Worm (Caenorhabditis elegans) whole organism, late embryonic: ENCODE measurements around the gene Y57G11A.5.

Source experiments
- C08G9.2 ChIP-seq: sonication (generic microtip); optimal IDR thresholded peaks from 2 replicates; lab custom pipeline; 2016; ENCODE audit warnings: mild to moderate bottlenecking, missing genetic modification characterization, moderate library complexity, missing compliant biosample characterization
- K09A11.1 ChIP-seq: sonication (generic microtip); optimal IDR thresholded peaks from 2 replicates; lab custom pipeline; 2017; ENCODE audit warnings: antibody characterized with exemption, mild to moderate bottlenecking, missing genetic modification characterization, missing compliant biosample characterization; ENCODE audit not compliant: insufficient read depth
- Y22D7AL.16 ChIP-seq: sonication (generic microtip); optimal IDR thresholded peaks from 2 replicates; lab custom pipeline; 2016; ENCODE audit warnings: missing genetic modification characterization, missing compliant biosample characterization
- ahr-1 ChIP-seq: sonication (generic microtip); optimal IDR thresholded peaks from 2 replicates; lab custom pipeline; 2016; ENCODE audit warnings: missing genetic modification characterization, missing compliant biosample characterization
- ama-1 ChIP-seq: fragments of 150-350 bp; optimal IDR thresholded peaks from 2 replicates; lab custom pipeline; 2014
- ceh-14 ChIP-seq: sonication (generic microtip); optimal IDR thresholded peaks from 2 replicates; lab custom pipeline; 2016; ENCODE audit warnings: missing genotype, missing genetic modification characterization, missing compliant biosample characterization
- ceh-18 ChIP-seq: sonication (generic microtip); optimal IDR thresholded peaks from 2 replicates; lab custom pipeline; 2016; ENCODE audit warnings: missing genetic modification characterization, missing compliant biosample characterization
- ceh-19 ChIP-seq: fragments of 200-800 bp; sonication (Bioruptor generic); optimal IDR thresholded peaks from 2 replicates; lab custom pipeline; 2018; ENCODE audit warnings: mild to moderate bottlenecking, missing genetic modification characterization, missing compliant biosample characterization
- ceh-30 ChIP-seq: fragments of 150-350 bp; optimal IDR thresholded peaks from 2 replicates; lab custom pipeline; 2014; ENCODE audit warnings: missing biosample characterization, missing genetic modification characterization
- ceh-31 ChIP-seq: sonication (generic microtip); optimal IDR thresholded peaks from 2 replicates; lab custom pipeline; 2016; ENCODE audit warnings: missing genetic modification characterization, missing compliant biosample characterization
- ceh-34 ChIP-seq: sonication (generic microtip); optimal IDR thresholded peaks from 2 replicates; lab custom pipeline; 2016; ENCODE audit warnings: mild to moderate bottlenecking, missing genetic modification characterization, missing compliant biosample characterization
- ceh-48 ChIP-seq: sonication (generic microtip); optimal IDR thresholded peaks from 2 replicates; lab custom pipeline; 2016; ENCODE audit warnings: missing genetic modification characterization, inconsistent platforms, missing compliant biosample characterization
- dve-1 ChIP-seq: sonication (generic microtip); optimal IDR thresholded peaks from 2 replicates; lab custom pipeline; 2017; ENCODE audit warnings: antibody characterized with exemption, mild to moderate bottlenecking, missing genetic modification characterization, missing compliant biosample characterization
- elt-2 ChIP-seq: sonication (generic microtip); optimal IDR thresholded peaks from 2 replicates; lab custom pipeline; 2016; ENCODE audit warnings: missing genetic modification reagents, missing genetic modification characterization, missing compliant biosample characterization
- elt-4 ChIP-seq: sonication (generic microtip); optimal IDR thresholded peaks from 2 replicates; lab custom pipeline; 2016; ENCODE audit warnings: missing genetic modification characterization, missing compliant biosample characterization
- ets-4 ChIP-seq: sonication (generic microtip); optimal IDR thresholded peaks from 2 replicates; lab custom pipeline; 2016; ENCODE audit warnings: missing genetic modification characterization, missing compliant biosample characterization
- fkh-10 ChIP-seq: fragments of 150-350 bp; optimal IDR thresholded peaks from 2 replicates; lab custom pipeline; 2014; ENCODE audit warnings: missing biosample characterization, missing genetic modification reagents, missing genetic modification characterization
- hlh-15 ChIP-seq: sonication (generic microtip); optimal IDR thresholded peaks from 2 replicates; lab custom pipeline; 2016; ENCODE audit warnings: missing genetic modification characterization, missing compliant biosample characterization
- hlh-30 ChIP-seq: sonication (generic microtip); optimal IDR thresholded peaks from 2 replicates; lab custom pipeline; 2017; ENCODE audit warnings: antibody characterized with exemption, missing genetic modification characterization, missing compliant biosample characterization; ENCODE audit not compliant: insufficient read depth
- hlh-6 ChIP-seq: sonication (generic microtip); optimal IDR thresholded peaks from 2 replicates; lab custom pipeline; 2016; ENCODE audit warnings: missing genotype, missing genetic modification characterization, missing compliant biosample characterization
- lim-6 ChIP-seq: sonication (generic microtip); optimal IDR thresholded peaks from 2 replicates; lab custom pipeline; 2016; ENCODE audit warnings: missing genetic modification characterization, missing compliant biosample characterization
- lin-11 ChIP-seq: fragments of 200-800 bp; sonication (Bioruptor generic); optimal IDR thresholded peaks from 2 replicates; lab custom pipeline; 2018; ENCODE audit warnings: mild to moderate bottlenecking, missing genetic modification characterization, missing compliant biosample characterization
- madf-2 ChIP-seq: sonication (generic microtip); optimal IDR thresholded peaks from 2 replicates; lab custom pipeline; 2017; ENCODE audit warnings: missing genetic modification characterization, missing compliant biosample characterization
- nfya-1 ChIP-seq: sonication (generic microtip); optimal IDR thresholded peaks from 2 replicates; lab custom pipeline; 2017; ENCODE audit warnings: missing genetic modification characterization, mild to moderate bottlenecking, missing compliant biosample characterization, antibody characterized with exemption, moderate library complexity
- nhr-11 ChIP-seq: fragments of 150-350 bp; optimal IDR thresholded peaks from 2 replicates; lab custom pipeline; 2014; ENCODE audit warnings: missing biosample characterization, missing genetic modification characterization
- nhr-232 ChIP-seq: sonication (generic microtip); optimal IDR thresholded peaks from 2 replicates; lab custom pipeline; 2016; ENCODE audit warnings: missing genetic modification characterization, missing compliant biosample characterization
- odd-2 ChIP-seq: sonication (generic microtip); optimal IDR thresholded peaks from 2 replicates; lab custom pipeline; 2017; ENCODE audit warnings: antibody characterized with exemption, mild to moderate bottlenecking, missing genetic modification characterization, missing compliant biosample characterization
- pax-1 ChIP-seq: fragments of 150-350 bp; optimal IDR thresholded peaks from 2 replicates; lab custom pipeline; 2014; ENCODE audit warnings: missing biosample characterization, missing genetic modification characterization
- pha-4 ChIP-seq: fragments of 150-350 bp; optimal IDR thresholded peaks from 2 replicates; lab custom pipeline; 2018; ENCODE audit warnings: missing biosample characterization, missing genetic modification reagents, missing genetic modification characterization
- pqm-1 ChIP-seq: sonication (generic microtip); optimal IDR thresholded peaks from 2 replicates; lab custom pipeline; 2016; ENCODE audit warnings: missing genetic modification characterization, missing compliant biosample characterization
- pros-1 ChIP-seq: fragments of 150-350 bp; optimal IDR thresholded peaks from 2 replicates; lab custom pipeline; 2014; ENCODE audit warnings: missing biosample characterization, missing genetic modification reagents, missing genetic modification characterization
- ref-2 ChIP-seq: sonication (generic microtip); optimal IDR thresholded peaks from 2 replicates; lab custom pipeline; 2016; ENCODE audit warnings: missing genetic modification characterization, missing compliant biosample characterization
- rnt-1 ChIP-seq: sonication (generic microtip); optimal IDR thresholded peaks from 2 replicates; lab custom pipeline; 2016; ENCODE audit warnings: missing genetic modification characterization, missing compliant biosample characterization
- sox-4 ChIP-seq: sonication (generic microtip); optimal IDR thresholded peaks from 2 replicates; lab custom pipeline; 2017; ENCODE audit warnings: mild to moderate bottlenecking, missing genetic modification characterization, inconsistent platforms, missing compliant biosample characterization
- syd-9 ChIP-seq: sonication (generic microtip); optimal IDR thresholded peaks from 2 replicates; lab custom pipeline; 2016; ENCODE audit warnings: mild to moderate bottlenecking, missing genetic modification characterization, moderate library complexity, missing compliant biosample characterization
- tbx-2 ChIP-seq: sonication (generic microtip); optimal IDR thresholded peaks from 2 replicates; lab custom pipeline; 2016; ENCODE audit warnings: missing genetic modification characterization, missing compliant biosample characterization
- ttx-3 ChIP-seq: sonication (generic microtip); optimal IDR thresholded peaks from 2 replicates; lab custom pipeline; 2016; ENCODE audit warnings: missing genetic modification reagents, missing genetic modification characterization, missing compliant biosample characterization
- unc-3 ChIP-seq, 2 experiments: fragments of 200-800 bp in 1 of 2; sonication (Bioruptor generic) in 1 of 2; sonication (generic microtip) in 1 of 2; conservative IDR thresholded peaks in 1 of 2; optimal IDR thresholded peaks in 1 of 2; 2 replicates each; pipeline versions ENCODE4 v1.3.6 to Lab custom; 2016 to 2022; ENCODE audit warnings: missing compliant biosample characterization in 2 of 2, missing genetic modification characterization in 2 of 2, missing genetic modification reagents in 1 of 2
- unc-42 ChIP-seq: sonication (generic microtip); optimal IDR thresholded peaks from 2 replicates; lab custom pipeline; 2016; ENCODE audit warnings: missing genotype, missing genetic modification characterization, missing compliant biosample characterization
- unc-55 ChIP-seq: sonication (generic microtip); optimal IDR thresholded peaks from 2 replicates; lab custom pipeline; 2017; ENCODE audit warnings: missing biosample characterization, missing genetic modification reagents, missing genetic modification characterization
- ztf-16 ChIP-seq: sonication (generic microtip); optimal IDR thresholded peaks from 2 replicates; lab custom pipeline; 2017; ENCODE audit warnings: missing genetic modification characterization, missing compliant biosample characterization

Gene Y57G11A.5

ce11 chrIV:14464065-14464567 is 48.2 kb downstream of the Y57G11A.5 start, which contains the start of gene dld-1:
Gene dld-1, plus strand, starts transcription at chrIV:14464517.
- TF ChIP-seq syd-9 (tag; lab: Kevin White, UChicago): peak; percentile 9
- peak; percentile 90 for TF ChIP-seq ceh-30
- TF ChIP-seq ets-4: peak; percentile 43
- peak; percentile 16 for TF ChIP-seq ceh-34 (tag; lab: Kevin White, UChicago)
- TF ChIP-seq madf-2: no peak
- TF ChIP-seq lin-11 (tag; lab: Kevin White, UChicago): peak; percentile 27
- TF ChIP-seq pax-1: peak; percentile 94
- peak; percentile 21 for TF ChIP-seq pros-1 (tag; lab: Kevin White, UChicago)
- peak; percentile 21 for TF ChIP-seq K09A11.1
- peak; percentile 74 for TF ChIP-seq hlh-30
- no peak for TF ChIP-seq pha-4
- no peak for TF ChIP-seq ref-2
- peak; percentile 73 for TF ChIP-seq rnt-1 (tag; lab: Kevin White, UChicago)
- no peak for TF ChIP-seq pqm-1 (tag; lab: Kevin White, UChicago)
- no peak for TF ChIP-seq C08G9.2
- no peak for TF ChIP-seq hlh-6 (tag; lab: Kevin White, UChicago)
- peak; percentile 12 for TF ChIP-seq Y22D7AL.16 (tag; lab: Kevin White, UChicago)
- TF ChIP-seq unc-42 (tag; lab: Kevin White, UChicago): peak; percentile 96
- TF ChIP-seq dve-1: peak; percentile 86
- TF ChIP-seq lim-6 (tag; lab: Kevin White, UChicago): no peak
- peak; percentile 56 for TF ChIP-seq tbx-2 (tag; lab: Kevin White, UChicago)
- TF ChIP-seq ceh-19 (GFP tag; lab: Kevin White, UChicago): peak; percentile 41
- peak; percentile 97 for TF ChIP-seq nfya-1 (tag; lab: Kevin White, UChicago)
- TF ChIP-seq ttx-3 (tag; lab: Kevin White, UChicago): peak; percentile 16
- TF ChIP-seq sox-4 (tag; lab: Kevin White, UChicago): no peak
- TF ChIP-seq ama-1 (lab: Kevin White, UChicago): no peak
- peak; percentile 81 for TF ChIP-seq unc-55
- TF ChIP-seq nhr-232 (tag; lab: Kevin White, UChicago): no peak
- TF ChIP-seq elt-4 (tag; lab: Kevin White, UChicago): no peak
- TF ChIP-seq ztf-16 (tag; lab: Kevin White, UChicago): peak; percentile 50
- TF ChIP-seq elt-2 (tag; lab: Kevin White, UChicago): peak; percentile 77
- no peak for TF ChIP-seq ahr-1 (tag; lab: Kevin White, UChicago)
- peak; percentile 2 for TF ChIP-seq hlh-15 (tag; lab: Kevin White, UChicago)
- TF ChIP-seq ceh-31: peak; percentile 94
- TF ChIP-seq ceh-14 (tag; lab: Kevin White, UChicago): no peak
- TF ChIP-seq ceh-48: peak; percentile 54
- TF ChIP-seq ceh-18: peak; percentile 79
- TF ChIP-seq nhr-11 (tag; lab: Kevin White, UChicago): no peak
- no peak for TF ChIP-seq unc-3 (GFP tag; conservative IDR thresholded peaks at IDR 0.05; lab: Robert Waterston, UW)
- TF ChIP-seq unc-3 (tag; optimal IDR thresholded peaks at IDR 0.05; lab: Kevin White, UChicago): peak; percentile 37
- TF ChIP-seq fkh-10 (GFP tag; lab: Kevin White, UChicago): peak; percentile 68
- TF ChIP-seq odd-2: no peak
